Worm (Caenorhabditis elegans) whole organism, mixed stage, embryonic: ENCODE measurements around the gene R144.11.
"Not testable (repeated sequence)": the region's sequence is repeated elsewhere in the genome, so short reads cannot be mapped to it uniquely, and the experiment has no call there.

Experiments used
- M03D4.4 ChIP-seq: sonication (generic microtip); optimal IDR thresholded peaks from 2 replicates; lab custom pipeline; 2017; ENCODE audit warnings: mild to moderate bottlenecking, missing genetic modification characterization, missing compliant biosample characterization
- blmp-1 ChIP-seq: fragments of 150-350 bp; optimal IDR thresholded peaks from 2 replicates; lab custom pipeline; 2014; ENCODE audit warnings: missing biosample characterization, missing genetic modification characterization
- ceh-43 ChIP-seq: fragments of 200-800 bp; sonication (Bioruptor generic); optimal IDR thresholded peaks from 2 replicates; lab custom pipeline; 2018; ENCODE audit warnings: mild to moderate bottlenecking, missing genetic modification characterization, moderate library complexity, missing compliant biosample characterization
- ceh-83 ChIP-seq: fragments of 200-800 bp; sonication (Bioruptor generic); optimal IDR thresholded peaks from 2 replicates; lab custom pipeline; 2018; ENCODE audit warnings: mild to moderate bottlenecking, missing genetic modification characterization, missing compliant biosample characterization
- ces-1 ChIP-seq: fragments of 150-350 bp; optimal IDR thresholded peaks from 2 replicates; lab custom pipeline; 2014; ENCODE audit warnings: missing biosample characterization, missing genetic modification reagents, missing genetic modification characterization
- elt-1 ChIP-seq: sonication (generic microtip); optimal IDR thresholded peaks from 2 replicates; lab custom pipeline; 2017; ENCODE audit warnings: missing genetic modification characterization, mild to moderate bottlenecking, missing compliant biosample characterization, antibody characterized with exemption, moderate library complexity, borderline replicate concordance; ENCODE audit not compliant: insufficient read depth
- elt-3 ChIP-seq: fragments of 150-350 bp; optimal IDR thresholded peaks from 2 replicates; lab custom pipeline; 2014; ENCODE audit warnings: missing biosample characterization, missing genetic modification characterization
- flh-1 ChIP-seq: fragments of 200-800 bp; sonication (Bioruptor generic); optimal IDR thresholded peaks from 2 replicates; lab custom pipeline; 2018; ENCODE audit warnings: mild to moderate bottlenecking, missing genetic modification characterization, moderate library complexity, missing compliant biosample characterization
- hlh-1 ChIP-seq: fragments of 150-350 bp; optimal IDR thresholded peaks from 2 replicates; lab custom pipeline; 2014; ENCODE audit warnings: missing biosample characterization, missing genetic modification reagents, missing genetic modification characterization
- lin-13 ChIP-seq: fragments of 150-350 bp; optimal IDR thresholded peaks from 2 replicates; lab custom pipeline; 2014; ENCODE audit warnings: missing biosample characterization, missing genetic modification characterization
- lin-32 ChIP-seq: fragments of 200-800 bp; sonication (Bioruptor generic); optimal IDR thresholded peaks from 2 replicates; lab custom pipeline; 2018; ENCODE audit warnings: mild to moderate bottlenecking, missing genetic modification characterization, missing compliant biosample characterization
- mep-1 ChIP-seq: fragments of 150-350 bp; optimal IDR thresholded peaks from 2 replicates; lab custom pipeline; 2017; ENCODE audit warnings: missing biosample characterization, missing genetic modification reagents, missing genetic modification characterization, inconsistent platforms
- mls-2 ChIP-seq: sonication (generic microtip); optimal IDR thresholded peaks from 2 replicates; lab custom pipeline; 2016; ENCODE audit warnings: mild to moderate bottlenecking, missing genetic modification characterization, moderate library complexity, missing compliant biosample characterization
- nhr-12 ChIP-seq: fragments of 150-350 bp; optimal IDR thresholded peaks from 2 replicates; lab custom pipeline; 2014; ENCODE audit warnings: missing biosample characterization, missing genetic modification characterization
- nhr-2 ChIP-seq: fragments of 150-350 bp; optimal IDR thresholded peaks from 2 replicates; lab custom pipeline; 2014; ENCODE audit warnings: missing biosample characterization, missing genetic modification characterization
- nhr-237 ChIP-seq: fragments of 150-350 bp; optimal IDR thresholded peaks from 2 replicates; lab custom pipeline; 2014; ENCODE audit warnings: missing biosample characterization, missing genetic modification characterization
- nhr-28 ChIP-seq: fragments of 150-350 bp; optimal IDR thresholded peaks from 2 replicates; lab custom pipeline; 2014; ENCODE audit warnings: missing biosample characterization, missing genetic modification characterization
- nhr-76 ChIP-seq: sonication (generic microtip); optimal IDR thresholded peaks from 2 replicates; lab custom pipeline; 2017; ENCODE audit warnings: missing biosample characterization, missing genetic modification characterization
- pha-4 ChIP-seq: fragments of 150-350 bp; optimal IDR thresholded peaks from 2 replicates; lab custom pipeline; 2018; ENCODE audit warnings: missing biosample characterization, missing genetic modification reagents, missing genetic modification characterization
- sem-2 ChIP-seq: fragments of 200-800 bp; sonication (Bioruptor generic); optimal IDR thresholded peaks from 2 replicates; lab custom pipeline; 2018; ENCODE audit warnings: mild to moderate bottlenecking, missing genetic modification characterization, missing compliant biosample characterization
- snpc-4 ChIP-seq: fragments of 150-350 bp; optimal IDR thresholded peaks from 2 replicates; lab custom pipeline; 2014; ENCODE audit warnings: missing biosample characterization, missing genetic modification characterization
- sptf-1 ChIP-seq: sonication (generic microtip); optimal IDR thresholded peaks from 2 replicates; lab custom pipeline; 2017; ENCODE audit warnings: mild to moderate bottlenecking, missing genetic modification characterization, moderate library complexity, missing compliant biosample characterization
- unc-120 ChIP-seq: sonication (generic microtip); optimal IDR thresholded peaks from 2 replicates; lab custom pipeline; 2017; ENCODE audit warnings: missing genetic modification characterization, missing compliant biosample characterization; ENCODE audit not compliant: poor library complexity, severe bottlenecking
- unc-39 ChIP-seq: fragments of 150-350 bp; optimal IDR thresholded peaks from 2 replicates; lab custom pipeline; 2014; ENCODE audit warnings: missing biosample characterization, missing genetic modification characterization
- zip-8 ChIP-seq: fragments of 150-350 bp; optimal IDR thresholded peaks from 2 replicates; lab custom pipeline; 2014; ENCODE audit warnings: missing biosample characterization, missing genetic modification characterization
- ztf-11 ChIP-seq: fragments of 150-350 bp; optimal IDR thresholded peaks from 2 replicates; lab custom pipeline; 2014; ENCODE audit warnings: missing biosample characterization, missing genetic modification characterization

R144.11 gene

DNA sequence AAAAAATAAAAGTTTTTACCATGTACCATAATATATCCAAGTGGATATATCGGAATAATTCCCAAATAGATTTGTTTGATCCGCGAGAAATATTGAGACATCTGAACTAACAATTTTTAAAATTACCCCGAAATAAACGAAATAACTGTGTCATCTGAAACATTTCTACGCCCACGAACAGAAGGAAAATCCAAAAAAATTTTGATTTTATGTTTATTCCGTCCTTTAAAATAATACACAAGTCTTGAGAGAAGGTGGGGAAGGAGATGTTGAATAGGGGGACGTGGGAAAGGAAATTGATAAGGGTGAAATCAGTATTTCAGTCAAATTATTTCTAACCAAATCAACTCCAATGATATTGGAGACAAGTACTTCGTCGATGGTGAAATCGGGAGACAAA is at the start of gene R144.11:
Gene R144.11 (minus strand): TSS at position 101 of the 400 bp plus-strand sequence.
- TF ChIP-seq ceh-43 (GFP tag; lab: Kevin White, UChicago) (no peak), zip-8 (tag; lab: Kevin White, UChicago) (no peak), mep-1 (tag; lab: Kevin White, UChicago) (no peak), pha-4 (tag; lab: Kevin White, UChicago) (no peak)

DNA sequence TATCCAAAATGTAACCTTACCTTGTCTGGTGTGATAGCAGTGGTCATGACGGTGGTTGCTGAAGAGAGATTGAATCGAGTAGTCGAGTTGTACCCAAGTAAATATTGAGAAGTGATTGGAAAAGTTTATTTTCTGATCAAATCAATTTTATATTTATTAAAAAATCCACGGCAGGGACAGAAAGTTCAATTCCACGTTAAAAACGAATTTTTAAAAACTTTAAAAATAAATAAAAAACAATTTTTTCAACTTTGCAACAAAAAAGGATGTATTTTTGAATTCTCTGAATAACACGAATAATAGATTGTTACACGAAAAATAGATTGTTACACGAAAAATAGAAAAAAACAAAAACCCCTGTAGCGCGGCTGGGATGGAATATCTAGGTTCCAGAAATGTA is 47.1 kb upstream of the R144.11 start, which contains the start of gene C45G9.9:
Gene C45G9.9 (minus strand): TSS at position 101 of the 400 bp plus-strand sequence.
- TF ChIP-seq blmp-1, elt-1, zip-8 (tag; lab: Kevin White, UChicago): not testable (repeated sequence)

DNA sequence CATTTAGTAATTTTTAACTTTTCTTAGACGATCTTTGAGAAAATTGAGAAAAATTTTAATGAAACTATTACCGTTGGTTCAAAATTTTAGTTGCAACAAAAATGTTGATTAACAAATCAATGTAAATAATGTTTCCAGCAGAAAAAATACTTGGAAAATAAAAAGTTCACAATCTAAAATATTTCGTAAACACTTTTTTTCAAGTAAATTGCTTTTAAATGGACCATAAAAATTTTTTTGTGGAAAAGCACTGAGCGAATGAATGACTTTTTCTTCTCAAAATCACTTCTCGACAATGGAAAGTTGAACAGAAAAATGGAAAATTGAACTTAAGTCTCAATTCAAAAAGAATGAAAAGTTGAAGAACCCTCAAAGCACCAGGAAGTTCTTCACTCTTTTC is 44.9 kb upstream of the R144.11 start, which contains the start of gene C45G9.8:
Gene C45G9.8 (minus strand): TSS at position 101 of the 400 bp plus-strand sequence.
- TF ChIP-seq sptf-1 (tag; lab: Kevin White, UChicago) (no peak), elt-1 (tag; lab: Kevin White, UChicago) (no peak), nhr-12 (tag; lab: Kevin White, UChicago) (no peak), hlh-1 (tag; lab: Kevin White, UChicago) (no peak)

DNA sequence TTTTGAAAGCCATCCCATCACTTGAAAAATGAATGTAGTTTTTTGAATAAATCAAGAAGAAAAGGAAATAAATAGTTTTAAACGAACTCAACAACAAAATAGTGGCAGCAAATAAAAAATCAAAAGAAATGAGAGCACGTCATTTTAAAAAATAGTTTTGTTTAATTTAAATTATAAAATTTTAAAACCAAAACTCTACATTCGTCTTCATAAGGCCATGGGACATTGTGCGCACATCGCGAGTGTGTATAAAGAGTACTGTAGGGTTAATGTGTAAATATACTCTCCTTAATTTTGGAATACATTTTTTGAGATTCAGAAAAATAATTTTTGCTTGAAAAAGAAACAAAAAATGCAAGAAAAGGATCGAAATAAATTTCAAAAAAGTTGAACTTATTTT is 43.3 kb upstream of the R144.11 start, which contains the start of gene C45G9.15:
Gene C45G9.15 (minus strand): TSS at position 101 of the 400 bp plus-strand sequence.
- no peak for TF ChIP-seq mls-2
- no peak for TF ChIP-seq nhr-12 (tag; lab: Kevin White, UChicago)
- TF ChIP-seq hlh-1 (tag; lab: Kevin White, UChicago), result no peak
- no peak for TF ChIP-seq unc-39 (tag; lab: Kevin White, UChicago)
- TF ChIP-seq pha-4 (tag; lab: Kevin White, UChicago), result no peak
- no peak for TF ChIP-seq nhr-2 (tag; lab: Kevin White, UChicago)
- no peak for TF ChIP-seq unc-120 (tag; lab: Kevin White, UChicago)
- TF ChIP-seq ceh-43 (GFP tag; lab: Kevin White, UChicago), result no peak
- TF ChIP-seq elt-3, result no peak
- no peak for TF ChIP-seq ztf-11 (tag; lab: Kevin White, UChicago)
- TF ChIP-seq nhr-28 (tag; lab: Kevin White, UChicago), result no peak

DNA sequence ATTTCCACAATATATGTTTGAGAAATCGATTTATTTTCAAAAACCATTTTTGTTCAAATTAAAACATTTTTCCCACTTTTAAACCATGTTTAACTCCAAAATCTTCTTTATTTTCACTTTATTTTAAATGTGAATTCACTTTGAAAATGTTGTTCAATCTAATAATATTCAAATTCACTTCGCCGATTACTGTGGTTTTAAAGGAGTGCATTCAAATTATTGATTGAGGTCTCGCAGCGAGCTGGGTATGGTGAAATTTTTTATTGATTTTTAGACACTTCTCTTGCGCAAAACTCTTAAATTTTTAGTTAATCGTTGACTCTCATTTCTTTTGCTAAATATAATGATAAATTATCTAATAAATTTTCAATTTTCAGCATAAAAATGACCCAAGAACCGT is 39.1 kb upstream of the R144.11 start, which contains the start of gene C45G9.5:
Gene C45G9.5 (plus strand): TSS at position 378 of the 400 bp plus-strand sequence.
- no peak for TF ChIP-seq hlh-1 (tag; lab: Kevin White, UChicago)
- no peak for TF ChIP-seq elt-3
- no peak for TF ChIP-seq lin-32 (GFP tag; lab: Kevin White, UChicago)
- no peak for TF ChIP-seq ceh-43 (GFP tag; lab: Kevin White, UChicago)
- no peak for TF ChIP-seq nhr-237 (tag; lab: Kevin White, UChicago)
- no peak for TF ChIP-seq sptf-1 (tag; lab: Kevin White, UChicago)
- TF ChIP-seq snpc-4 (tag; lab: Kevin White, UChicago), result no peak

DNA sequence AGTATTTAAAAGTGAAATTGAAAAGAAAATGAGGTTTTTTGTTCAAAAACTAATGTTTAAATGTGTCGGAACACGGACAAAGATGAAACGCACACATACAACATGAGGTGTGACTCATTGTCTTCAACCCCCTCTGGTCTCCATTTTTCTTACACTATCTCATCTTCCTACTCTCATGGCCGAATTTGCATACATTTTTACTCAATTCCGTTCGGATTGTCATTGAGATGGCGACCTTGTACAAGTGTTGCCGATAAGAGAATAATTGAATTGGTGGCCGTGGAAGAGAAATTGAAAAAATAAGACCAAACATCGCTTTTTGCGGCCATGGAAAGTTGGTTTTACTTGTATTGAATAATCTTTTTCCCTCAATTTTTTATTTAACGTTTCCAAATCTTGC is 38.5 kb upstream of the R144.11 start, which contains the start of gene txbp-3:
Gene txbp-3 (minus strand): TSS at position 285 of the 400 bp plus-strand sequence.
- TF ChIP-seq ces-1 (GFP tag; lab: Kevin White, UChicago) (peak; percentile 91), sem-2 (GFP tag; lab: Kevin White, UChicago) (no peak), mep-1 (tag; lab: Kevin White, UChicago) (peak; percentile 63), blmp-1 (tag; lab: Kevin White, UChicago) (no peak), ceh-83 (GFP tag; lab: Kevin White, UChicago) (no peak), nhr-237 (tag; lab: Kevin White, UChicago) (no peak), M03D4.4 (no peak)

DNA sequence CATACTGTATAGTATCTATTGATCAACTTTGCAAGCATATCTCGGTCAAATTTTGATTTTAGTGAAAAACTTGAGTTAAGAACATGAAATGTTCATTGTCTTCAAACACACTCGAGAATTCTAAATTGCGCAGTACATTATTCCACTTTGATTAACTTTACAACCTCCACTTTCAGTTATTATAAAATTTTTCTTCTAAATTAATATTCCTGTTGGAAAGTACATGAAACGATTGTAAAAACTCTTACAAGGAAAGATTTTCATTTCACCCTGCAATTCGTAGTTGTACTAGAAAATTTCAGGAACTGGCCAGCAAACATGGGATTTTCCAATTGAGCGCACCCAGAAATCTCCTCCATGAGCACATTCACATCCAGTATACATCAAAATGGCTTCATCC is 36.1 kb upstream of the R144.11 start, which contains the start of gene C45G9.14:
Gene C45G9.14 (plus strand): TSS at position 301 of the 400 bp plus-strand sequence.
- TF ChIP-seq unc-39 (tag; lab: Kevin White, UChicago) (no peak), elt-1 (tag; lab: Kevin White, UChicago) (no peak), ceh-83 (GFP tag; lab: Kevin White, UChicago) (no peak), nhr-76 (no peak), elt-3 (no peak), lin-13 (tag; lab: Kevin White, UChicago) (no peak), flh-1 (GFP tag; lab: Kevin White, UChicago) (no peak)
